Worm (Caenorhabditis elegans) whole organism, young adult: Measurements from ENCODE around the gene rps-0.
A peak's percentile ranks its signal among the peaks of the same experiment; 100 is the strongest.

Experiments used
- B0035.1 ChIP-seq: sonication (generic microtip); optimal IDR thresholded peaks from 2 replicates; lab custom pipeline; 2016; ENCODE audit warnings: missing genetic modification characterization, mild to moderate bottlenecking, missing compliant biosample characterization, missing genotype, missing genetic modification reagents
- B0336.3 ChIP-seq: fragments of 200-800 bp; sonication (Bioruptor generic); IDR thresholded peaks from 2 replicates; pipeline ENCODE4 v1.3.6; 2022; ENCODE audit warnings: missing genetic modification characterization, missing compliant biosample characterization
- F10E7.11 ChIP-seq: sonication (generic microtip); optimal IDR thresholded peaks from 2 replicates; lab custom pipeline; 2017; ENCODE audit warnings: mild to moderate bottlenecking, missing genetic modification characterization, moderate library complexity, missing compliant biosample characterization
- F22D6.2 ChIP-seq: sonication (generic microtip); optimal IDR thresholded peaks from 2 replicates; lab custom pipeline; 2016; ENCODE audit warnings: mild to moderate bottlenecking, missing genetic modification characterization, missing compliant biosample characterization
- F33H1.4 ChIP-seq: fragments of 200-800 bp; sonication (Bioruptor generic); IDR thresholded peaks from 2 replicates; pipeline ENCODE4 v1.3.6; 2022; ENCODE audit warnings: missing genetic modification reagents, missing genetic modification characterization, missing compliant biosample characterization
- F39B2.1 ChIP-seq: fragments of 200-800 bp; sonication (Bioruptor generic); IDR thresholded peaks from 2 replicates; pipeline ENCODE4 v1.3.6; 2022; ENCODE audit warnings: missing genetic modification reagents, missing genetic modification characterization, missing compliant biosample characterization
- F55B11.4 ChIP-seq: sonication (generic microtip); optimal IDR thresholded peaks from 2 replicates; lab custom pipeline; 2016; ENCODE audit warnings: missing compliant biosample characterization, missing genetic modification characterization, borderline replicate concordance; ENCODE audit not compliant: insufficient read depth
- F57A8.1 ChIP-seq: fragments of 200-800 bp; sonication (Bioruptor generic); optimal IDR thresholded peaks from 2 replicates; lab custom pipeline; 2018; ENCODE audit warnings: mild to moderate bottlenecking, missing genetic modification characterization, moderate library complexity, missing compliant biosample characterization
- T26A5.8 ChIP-seq: sonication (generic microtip); optimal IDR thresholded peaks from 2 replicates; lab custom pipeline; 2016; ENCODE audit warnings: missing genetic modification characterization, missing compliant biosample characterization
- Y53F4B.3 ChIP-seq: fragments of 200-800 bp; sonication (Bioruptor generic); IDR thresholded peaks from 2 replicates; pipeline ENCODE4 v1.3.6; 2022; ENCODE audit warnings: missing genetic modification reagents, missing genetic modification characterization, missing compliant biosample characterization
- Y53G8AR.9 ChIP-seq: fragments of 200-800 bp; sonication (Bioruptor generic); conservative IDR thresholded peaks from 2 replicates; pipeline ENCODE4 v1.3.6; 2022; ENCODE audit warnings: missing genetic modification reagents, missing genetic modification characterization, missing compliant biosample characterization
- Y56A3A.18 ChIP-seq: fragments of 200-800 bp; sonication (Bioruptor generic); IDR thresholded peaks from 2 replicates; pipeline ENCODE4 v1.3.6; 2022; ENCODE audit warnings: missing genetic modification reagents, missing genetic modification characterization, missing compliant biosample characterization
- Y67H2A.10 ChIP-seq: fragments of 200-800 bp; sonication (Bioruptor generic); conservative IDR thresholded peaks from 2 replicates; pipeline ENCODE4 v1.3.6; 2022; ENCODE audit warnings: missing genetic modification reagents, missing genetic modification characterization, missing compliant biosample characterization
- Y79H2A.3 ChIP-seq: fragments of 200-800 bp; sonication (Bioruptor generic); conservative IDR thresholded peaks from 2 replicates; pipeline ENCODE4 v1.3.6; 2022; ENCODE audit warnings: missing genetic modification reagents, missing genetic modification characterization, missing compliant biosample characterization
- Y95B8A.8 ChIP-seq: fragments of 200-800 bp; sonication (Bioruptor generic); IDR thresholded peaks from 2 replicates; pipeline ENCODE4 v1.3.6; 2022; ENCODE audit warnings: missing genetic modification reagents, missing genetic modification characterization, missing compliant biosample characterization
- akir-1 ChIP-seq: fragments of 200-800 bp; sonication (Bioruptor generic); optimal IDR thresholded peaks from 2 replicates; lab custom pipeline; 2018; ENCODE audit warnings: mild to moderate bottlenecking, missing genetic modification characterization, moderate library complexity, missing compliant biosample characterization
- aptf-3 ChIP-seq: fragments of 200-800 bp; sonication (Bioruptor generic); IDR thresholded peaks from 2 replicates; pipeline ENCODE4 v1.3.6; 2022; ENCODE audit warnings: missing genetic modification characterization, missing compliant biosample characterization
- athp-1 ChIP-seq: sonication (generic microtip); optimal IDR thresholded peaks from 2 replicates; lab custom pipeline; 2017; ENCODE audit warnings: mild to moderate bottlenecking, missing genetic modification characterization, missing compliant biosample characterization
- attf-3 ChIP-seq: fragments of 200-800 bp; sonication (Bioruptor generic); conservative IDR thresholded peaks from 2 replicates; pipeline ENCODE4 v1.3.6; 2022; ENCODE audit warnings: missing genetic modification reagents, missing genetic modification characterization, missing compliant biosample characterization
- attf-6 ChIP-seq: fragments of 200-800 bp; sonication (Bioruptor generic); IDR thresholded peaks from 2 replicates; pipeline ENCODE4 v1.3.6; 2022; ENCODE audit warnings: missing genetic modification reagents, missing genetic modification characterization, missing compliant biosample characterization
- ccch-3 ChIP-seq: fragments of 200-800 bp; sonication (Bioruptor generic); optimal IDR thresholded peaks from 2 replicates; lab custom pipeline; 2018; ENCODE audit warnings: mild to moderate bottlenecking, missing genetic modification characterization, missing compliant biosample characterization
- ceh-100 ChIP-seq: fragments of 200-800 bp; sonication (Bioruptor generic); IDR thresholded peaks from 2 replicates; pipeline ENCODE4 v1.3.6; 2022; ENCODE audit warnings: missing genetic modification reagents, missing genetic modification characterization, missing compliant biosample characterization
- ceh-27 ChIP-seq: fragments of 200-800 bp; sonication (Bioruptor generic); optimal IDR thresholded peaks from 2 replicates; lab custom pipeline; 2018; ENCODE audit warnings: mild to moderate bottlenecking, missing genetic modification characterization, moderate library complexity, missing compliant biosample characterization
- chd-7 ChIP-seq: sonication (generic microtip); optimal IDR thresholded peaks from 2 replicates; lab custom pipeline; 2016; ENCODE audit warnings: mild to moderate bottlenecking, missing genetic modification characterization, moderate library complexity, missing compliant biosample characterization
- dpl-1 ChIP-seq: fragments of 150-350 bp; optimal IDR thresholded peaks from 2 replicates; lab custom pipeline; 2014; ENCODE audit warnings: missing biosample characterization, missing genetic modification reagents, missing genetic modification characterization
- egrh-3 ChIP-seq: fragments of 200-800 bp; sonication (Bioruptor generic); IDR thresholded peaks from 2 replicates; pipeline ENCODE4 v1.3.6; 2022; ENCODE audit warnings: missing genetic modification reagents, missing genetic modification characterization, missing compliant biosample characterization
- ekl-4 ChIP-seq: fragments of 200-800 bp; sonication (Bioruptor generic); IDR thresholded peaks from 2 replicates; pipeline ENCODE4 v1.3.6; 2022; ENCODE audit warnings: missing genetic modification reagents, missing genetic modification characterization, missing compliant biosample characterization
- fkh-3 ChIP-seq: sonication (generic microtip); optimal IDR thresholded peaks from 2 replicates; lab custom pipeline; 2016; ENCODE audit warnings: mild to moderate bottlenecking, missing genetic modification characterization, missing compliant biosample characterization
- hlh-12 ChIP-seq: sonication (generic microtip); optimal IDR thresholded peaks from 2 replicates; lab custom pipeline; 2016; ENCODE audit warnings: missing genetic modification characterization, missing compliant biosample characterization
- let-526 ChIP-seq: fragments of 200-800 bp; sonication (Bioruptor generic); IDR thresholded peaks from 2 replicates; pipeline ENCODE4 v1.3.6; 2022; ENCODE audit warnings: missing genetic modification reagents, missing genetic modification characterization, missing compliant biosample characterization
- lsl-1 ChIP-seq: fragments of 200-800 bp; sonication (Bioruptor generic); optimal IDR thresholded peaks from 2 replicates; lab custom pipeline; 2018; ENCODE audit warnings: mild to moderate bottlenecking, missing genetic modification characterization, moderate library complexity, missing compliant biosample characterization
- lsy-27 ChIP-seq: sonication (generic microtip); optimal IDR thresholded peaks from 2 replicates; lab custom pipeline; 2017; ENCODE audit warnings: missing genetic modification characterization, mild to moderate bottlenecking, missing compliant biosample characterization, antibody characterized with exemption, missing genotype, borderline replicate concordance; ENCODE audit not compliant: insufficient read depth
- mes-4 ChIP-seq: sonication (generic microtip); optimal IDR thresholded peaks from 2 replicates; lab custom pipeline; 2016; ENCODE audit warnings: missing genotype, missing genetic modification characterization, missing compliant biosample characterization
- nfya-2 ChIP-seq: fragments of 200-800 bp; sonication (Bioruptor generic); IDR thresholded peaks from 2 replicates; pipeline ENCODE4 v1.3.6; 2022; ENCODE audit warnings: missing genetic modification reagents, missing genetic modification characterization, missing compliant biosample characterization
- nhr-80 ChIP-seq: sonication (generic microtip); optimal IDR thresholded peaks from 2 replicates; lab custom pipeline; 2016; ENCODE audit warnings: missing genetic modification characterization, missing compliant biosample characterization
- sdz-38 ChIP-seq: sonication (generic microtip); optimal IDR thresholded peaks from 2 replicates; lab custom pipeline; 2016; ENCODE audit warnings: missing genotype, missing genetic modification characterization, missing compliant biosample characterization
- snpc-4 ChIP-seq, 5 experiments: fragments of 150-350 bp in 1 of 5; sonication (generic microtip) in 4 of 5; optimal IDR thresholded peaks; 2 replicates each; lab custom pipeline; 2014 to 2018; ENCODE audit warnings: missing genetic modification characterization in 5 of 5, missing biosample characterization in 3 of 5, antibody characterized with exemption in 2 of 5, mild to moderate bottlenecking in 2 of 5, missing compliant biosample characterization in 2 of 5, missing genotype in 2 of 5, moderate library complexity in 2 of 5, missing genetic modification reagents in 1 of 5
- zfh-2 ChIP-seq: fragments of 200-800 bp; sonication (Bioruptor generic); conservative IDR thresholded peaks from 2 replicates; pipeline ENCODE4 v1.3.6; 2022; ENCODE audit warnings: missing genetic modification reagents, missing genetic modification characterization, missing compliant biosample characterization
- ztf-25 ChIP-seq: fragments of 200-800 bp; sonication (Bioruptor generic); IDR thresholded peaks from 2 replicates; pipeline ENCODE4 v1.3.6; 2022; ENCODE audit warnings: missing genetic modification reagents, missing genetic modification characterization, missing compliant biosample characterization
- ztf-26 ChIP-seq: sonication (generic microtip); optimal IDR thresholded peaks from 2 replicates; lab custom pipeline; 2017; ENCODE audit warnings: missing genetic modification characterization, missing compliant biosample characterization
- ztf-6 ChIP-seq: fragments of 200-800 bp; sonication (Bioruptor generic); IDR thresholded peaks from 2 replicates; pipeline ENCODE4 v1.3.6; 2022; ENCODE audit warnings: missing genetic modification reagents, missing genetic modification characterization, missing compliant biosample characterization

rps-0 gene

DNA sequence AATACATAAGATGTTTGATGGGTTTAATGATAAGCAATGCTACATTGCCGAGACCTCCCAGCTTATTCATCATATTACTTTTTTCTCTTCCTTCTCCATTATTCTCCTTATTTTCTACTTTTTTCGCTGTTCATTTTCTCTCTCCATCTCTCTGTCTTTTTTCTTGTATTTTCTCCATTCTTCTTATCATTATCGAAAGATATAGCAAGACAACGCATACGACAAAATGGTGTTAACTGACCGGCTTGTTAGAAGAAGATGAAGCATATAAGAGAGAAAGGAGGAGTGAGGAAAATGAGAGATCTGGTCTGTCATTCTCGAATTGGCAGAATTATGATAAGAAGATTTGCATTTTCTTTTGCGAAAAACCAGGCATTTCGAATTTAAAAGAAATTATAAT, 13.0 kb upstream of the rps-0 start (continued):
- TF ChIP-seq ztf-25 (GFP tag; lab: Robert Waterston, UW): no peak
- no peak for TF ChIP-seq F33H1.4 (GFP tag; lab: Robert Waterston, UW)
- no peak for TF ChIP-seq ekl-4 (GFP tag; lab: Robert Waterston, UW)
- no peak for TF ChIP-seq F10E7.11 (tag; lab: Kevin White, UChicago)
- TF ChIP-seq attf-6 (GFP tag; lab: Robert Waterston, UW): no peak
- TF ChIP-seq F57A8.1: no peak

DNA sequence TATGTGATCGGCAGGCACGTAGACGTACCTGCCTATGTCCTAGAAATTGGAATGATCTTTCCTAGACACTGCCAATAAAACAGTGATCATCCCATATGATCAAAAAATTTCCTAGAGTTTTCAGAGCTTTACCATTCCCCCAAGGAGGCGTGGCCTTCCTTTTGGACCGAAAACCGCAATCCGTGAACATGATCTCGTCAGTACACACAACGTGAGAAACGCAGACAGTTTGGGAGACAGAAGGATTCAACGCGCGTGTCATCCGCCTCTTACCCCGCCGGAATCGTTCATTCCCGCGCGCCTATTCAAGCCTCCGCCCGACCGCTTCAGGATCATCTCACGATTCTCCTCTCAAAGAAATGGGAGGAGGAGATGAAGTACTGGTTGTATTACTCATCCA, 11.6 kb upstream of the rps-0 start, which contains the start of gene B0393.5:
TSS of gene B0393.5 (plus strand) at position 301 of the 400 bp plus-strand sequence.
- TF ChIP-seq Y67H2A.10 (GFP tag; lab: Robert Waterston, UW) (no peak), attf-3 (GFP tag; lab: Robert Waterston, UW) (no peak), fkh-3 (no peak), Y53G8AR.9 (GFP tag; lab: Robert Waterston, UW) (no peak), let-526 (no peak), Y79H2A.3 (GFP tag; lab: Robert Waterston, UW) (no peak), F33H1.4 (GFP tag; lab: Robert Waterston, UW) (no peak), ztf-26 (tag; lab: Kevin White, UChicago) (no peak), snpc-4 (GFP tag; optimal IDR thresholded peaks at IDR 0.05; lab: Kevin White, UChicago) (no peak), snpc-4 (tag; optimal IDR thresholded peaks at IDR 0.05; lab: Kevin White, UChicago) (no peak), ztf-6 (GFP tag; lab: Robert Waterston, UW) (no peak), ekl-4 (GFP tag; lab: Robert Waterston, UW) (no peak), lsl-1 (GFP tag; lab: Kevin White, UChicago) (no peak), nfya-2 (GFP tag; lab: Robert Waterston, UW) (no peak), F39B2.1 (GFP tag; lab: Robert Waterston, UW) (no peak), dpl-1 (GFP tag; lab: Kevin White, UChicago) (no peak), ccch-3 (no peak), athp-1 (tag; lab: Kevin White, UChicago) (no peak)

DNA sequence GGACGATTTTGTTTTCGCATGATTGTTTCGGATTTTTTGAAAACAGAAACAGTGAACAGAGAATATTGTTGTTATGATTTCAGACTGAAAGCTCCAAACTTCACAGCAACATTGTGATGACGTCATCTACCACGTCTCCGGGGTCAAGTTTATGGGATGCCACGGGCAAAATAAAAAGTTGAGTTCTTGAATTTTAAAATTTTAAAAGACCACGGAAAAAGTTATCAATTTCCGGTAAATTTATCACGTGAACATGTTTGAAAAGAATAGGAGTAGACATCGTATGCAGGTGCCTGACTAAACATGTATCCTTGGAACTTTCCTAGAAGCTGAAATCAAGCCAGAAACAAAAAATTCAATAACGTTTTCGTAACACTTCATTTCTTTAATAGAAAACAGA, 9.7 kb upstream of the rps-0 start, which contains the start of gene B0393.4:
TSS of gene B0393.4 (minus strand) at position 101 of the 400 bp plus-strand sequence.
- TF ChIP-seq nhr-80 (tag; lab: Kevin White, UChicago) (no peak), chd-7 (tag; lab: Kevin White, UChicago) (no peak), aptf-3 (GFP tag; lab: Robert Waterston, UW) (no peak), T26A5.8 (tag; lab: Kevin White, UChicago) (no peak)

DNA sequence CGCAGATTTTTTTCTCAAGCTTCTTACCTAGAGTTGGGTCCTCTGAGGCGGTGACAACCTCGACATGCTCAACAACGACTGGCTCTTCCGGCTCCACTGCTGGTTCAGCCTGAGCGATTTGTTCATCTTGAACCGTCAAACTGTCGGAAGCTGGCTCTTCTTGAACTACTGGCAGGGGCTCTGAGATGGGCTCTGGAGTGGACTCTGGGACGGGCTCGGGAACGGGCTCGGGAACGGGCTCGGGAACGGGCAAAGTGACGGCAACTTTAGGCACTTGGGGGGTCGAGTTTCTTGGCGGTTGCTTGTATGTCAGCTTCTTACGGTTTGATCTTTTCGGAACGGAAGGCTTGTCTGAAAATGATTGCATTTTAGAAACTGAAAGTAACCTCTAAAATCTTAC, 9.0 kb upstream of the rps-0 start:
- TF ChIP-seq ceh-100 (GFP tag; lab: Robert Waterston, UW) (no peak), F10E7.11 (tag; lab: Kevin White, UChicago) (no peak), akir-1 (GFP tag; lab: Kevin White, UChicago) (no peak), egrh-3 (GFP tag; lab: Robert Waterston, UW) (peak; percentile 41; the same call in 1 of the 2 replicates), hlh-12 (tag; lab: Kevin White, UChicago) (no peak), zfh-2 (GFP tag; lab: Robert Waterston, UW) (peak; percentile 81)

DNA sequence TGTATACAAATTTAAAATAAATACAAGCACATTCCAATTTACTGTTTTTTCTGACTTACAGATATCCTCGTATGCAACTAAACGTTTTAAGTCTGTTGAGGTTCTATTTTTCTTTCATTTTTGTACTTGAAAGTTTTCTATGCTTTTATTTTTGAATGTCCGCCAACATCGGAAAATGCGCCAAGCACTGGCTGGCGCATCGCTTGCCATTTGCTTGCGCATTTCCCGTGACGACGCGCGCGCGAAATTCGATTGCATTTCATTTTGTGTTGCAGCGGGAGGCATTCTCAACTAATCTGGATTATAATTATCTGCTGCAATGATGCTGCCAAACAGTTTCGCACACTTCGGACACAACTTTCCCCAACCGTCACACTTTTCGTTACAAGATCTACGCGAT, 3.1 kb upstream of the rps-0 start, which contains the start of gene fbxl-2:
TSS of gene fbxl-2 (plus strand) at position 278 of the 400 bp plus-strand sequence.
- TF ChIP-seq F22D6.2 (tag; lab: Kevin White, UChicago) (peak; percentile 59), Y95B8A.8 (GFP tag; lab: Robert Waterston, UW) (peak; percentile 84), Y53F4B.3 (GFP tag; lab: Robert Waterston, UW) (no peak), B0336.3 (GFP tag; lab: Robert Waterston, UW) (peak; percentile 95), Y67H2A.10 (GFP tag; lab: Robert Waterston, UW) (peak; percentile 71), ceh-27 (GFP tag; lab: Kevin White, UChicago) (peak; percentile 93), sdz-38 (tag; lab: Kevin White, UChicago) (no peak), lsy-27 (tag; lab: Kevin White, UChicago) (no peak), F55B11.4 (no peak), Y56A3A.18 (peak; percentile 88), B0035.1 (tag; lab: Kevin White, UChicago) (peak; percentile 67), mes-4 (tag; lab: Kevin White, UChicago) (no peak), nfya-2 (GFP tag; lab: Robert Waterston, UW) (0 out of 2 replicates have a peak, but pooled peaks have one; percentile 65)
